Worm (Caenorhabditis elegans) whole organism, L4 larva: ENCODE data around the gene R04E5.8.
A peak's percentile ranks its signal among the peaks of the same experiment; 100 is the strongest.

ENCODE experiments used
- D1046.2 ChIP-seq: fragments of 200-800 bp; sonication (Bioruptor generic); IDR thresholded peaks from 2 replicates; pipeline ENCODE4 v1.3.6; 2022; ENCODE audit warnings: missing genetic modification characterization, missing compliant biosample characterization
- F10B5.3 ChIP-seq: sonication (generic microtip); optimal IDR thresholded peaks from 2 replicates; lab custom pipeline; 2016; ENCODE audit warnings: mild to moderate bottlenecking, missing genetic modification characterization, missing compliant biosample characterization
- F26F4.8 ChIP-seq: fragments of 200-800 bp; sonication (Bioruptor generic); conservative IDR thresholded peaks from 2 replicates; pipeline ENCODE4 v1.3.6; 2022; ENCODE audit warnings: missing genetic modification characterization, missing compliant biosample characterization
- F49E8.2 ChIP-seq: sonication (generic microtip); optimal IDR thresholded peaks from 2 replicates; lab custom pipeline; 2016; ENCODE audit warnings: missing compliant biosample characterization, mild to moderate bottlenecking, missing genetic modification characterization, borderline replicate concordance
- R02D3.7 ChIP-seq: fragments of 150-350 bp; sonication (generic microtip); optimal IDR thresholded peaks from 3 replicates; lab custom pipeline; 2014; ENCODE audit warnings: missing biosample characterization, missing genetic modification characterization
- Y48G9A.11 ChIP-seq: fragments of 200-800 bp; sonication (Bioruptor generic); IDR thresholded peaks from 2 replicates; pipeline ENCODE4 v1.3.6; 2022; ENCODE audit warnings: missing genetic modification reagents, missing genetic modification characterization, missing compliant biosample characterization
- Y5F2A.4 ChIP-seq: fragments of 200-800 bp; sonication (Bioruptor generic); optimal IDR thresholded peaks from 2 replicates; lab custom pipeline; 2018; ENCODE audit warnings: mild to moderate bottlenecking, missing genetic modification characterization, missing compliant biosample characterization
- ZK337.2 ChIP-seq: fragments of 200-800 bp; sonication (Bioruptor generic); IDR thresholded peaks from 2 replicates; pipeline ENCODE4 v1.3.6; 2022; ENCODE audit warnings: missing genetic modification reagents, missing genetic modification characterization, missing compliant biosample characterization
- aha-1 ChIP-seq: fragments of 150-350 bp; peaks from one replicate; lab custom pipeline; 2014; ENCODE audit warnings: missing biosample characterization, missing genetic modification characterization
- ama-1 ChIP-seq: fragments of 150-350 bp; optimal IDR thresholded peaks from 2 replicates; lab custom pipeline; 2014; ENCODE audit warnings: inconsistent platforms, mixed read lengths
- ceh-20 ChIP-seq: fragments of 200-800 bp; sonication (Bioruptor generic); IDR thresholded peaks from 2 replicates; pipeline ENCODE4 v1.3.6; 2022; ENCODE audit warnings: missing genetic modification reagents, missing genetic modification characterization, missing compliant biosample characterization
- ceh-28 ChIP-seq: fragments of 150-350 bp; optimal IDR thresholded peaks from 2 replicates; lab custom pipeline; 2014; ENCODE audit warnings: missing biosample characterization, missing genetic modification reagents, missing genetic modification characterization
- ceh-32 ChIP-seq: sonication (generic microtip); optimal IDR thresholded peaks from 2 replicates; lab custom pipeline; 2016; ENCODE audit warnings: mild to moderate bottlenecking, missing genetic modification characterization, missing compliant biosample characterization; ENCODE audit not compliant: poor library complexity
- ceh-62 ChIP-seq: sonication (generic microtip); optimal IDR thresholded peaks from 2 replicates; lab custom pipeline; 2017; ENCODE audit warnings: missing biosample characterization, missing genetic modification characterization
- ceh-82 ChIP-seq: sonication (generic microtip); optimal IDR thresholded peaks from 2 replicates; lab custom pipeline; 2017; ENCODE audit warnings: missing biosample characterization, missing genetic modification characterization
- daf-12 ChIP-seq: fragments of 150-350 bp; optimal IDR thresholded peaks from 2 replicates; lab custom pipeline; 2014; ENCODE audit warnings: missing biosample characterization, missing genetic modification reagents, missing genetic modification characterization
- daf-16 ChIP-seq, 3 experiments: sonication (generic microtip); optimal IDR thresholded peaks; 2 replicates each; lab custom pipeline; 2016 to 2017; ENCODE audit warnings: missing genetic modification characterization in 3 of 3, missing genetic modification reagents in 3 of 3, mild to moderate bottlenecking in 2 of 3, missing compliant biosample characterization in 2 of 3, missing biosample characterization in 1 of 3, moderate library complexity in 1 of 3
- dmd-8 ChIP-seq: fragments of 200-800 bp; sonication (Bioruptor generic); IDR thresholded peaks from 2 replicates; pipeline ENCODE4 v1.3.6; 2022; ENCODE audit warnings: missing genetic modification characterization, missing compliant biosample characterization
- dve-1 ChIP-seq: sonication (generic microtip); optimal IDR thresholded peaks from 2 replicates; lab custom pipeline; 2017; ENCODE audit warnings: antibody characterized with exemption, mild to moderate bottlenecking, missing genetic modification characterization, missing compliant biosample characterization; ENCODE audit not compliant: insufficient read depth
- fkh-10 ChIP-seq: fragments of 150-350 bp; optimal IDR thresholded peaks from 2 replicates; lab custom pipeline; 2014; ENCODE audit warnings: missing biosample characterization, missing genetic modification reagents, missing genetic modification characterization
- fos-1 ChIP-seq: fragments of 150-350 bp; optimal IDR thresholded peaks from 2 replicates; lab custom pipeline; 2014; ENCODE audit warnings: missing biosample characterization, missing genetic modification characterization
- hlh-11 ChIP-seq: fragments of 200-800 bp; sonication (Bioruptor generic); optimal IDR thresholded peaks from 2 replicates; lab custom pipeline; 2018; ENCODE audit warnings: mild to moderate bottlenecking, missing genetic modification characterization, missing compliant biosample characterization
- lin-29 ChIP-seq: fragments of 200-800 bp; sonication (Bioruptor generic); IDR thresholded peaks from 2 replicates; pipeline ENCODE4 v1.3.6; 2022; ENCODE audit warnings: missing genetic modification reagents, missing genetic modification characterization, missing compliant biosample characterization
- lin-38 ChIP-seq: fragments of 200-800 bp; sonication (Bioruptor generic); IDR thresholded peaks from 2 replicates; pipeline ENCODE4 v1.3.6; 2022; ENCODE audit warnings: missing genetic modification reagents, missing genetic modification characterization, missing compliant biosample characterization
- lin-39 ChIP-seq: fragments of 150-350 bp; optimal IDR thresholded peaks from 2 replicates; lab custom pipeline; 2014; ENCODE audit warnings: missing biosample characterization, missing genetic modification reagents, missing genetic modification characterization
- mdl-1 ChIP-seq, 2 experiments: fragments of 150-350 bp in 1 of 2; sonication (generic microtip) in 1 of 2; optimal IDR thresholded peaks; 2 replicates each; lab custom pipeline; 2014 to 2017; ENCODE audit warnings: missing biosample characterization in 2 of 2, missing genetic modification characterization in 2 of 2
- mep-1 ChIP-seq: fragments of 150-350 bp; sonication (generic microtip); optimal IDR thresholded peaks from 3 replicates; lab custom pipeline; 2014; ENCODE audit warnings: missing biosample characterization, missing genetic modification characterization
- mxl-2 ChIP-seq: fragments of 200-800 bp; sonication (Bioruptor generic); conservative IDR thresholded peaks from 2 replicates; pipeline ENCODE4 v1.3.6; 2022; ENCODE audit warnings: missing genetic modification reagents, missing genetic modification characterization, missing compliant biosample characterization
- nhr-10 ChIP-seq: fragments of 150-350 bp; optimal IDR thresholded peaks from 2 replicates; lab custom pipeline; 2014; ENCODE audit warnings: missing biosample characterization, missing genetic modification characterization
- nhr-102 ChIP-seq: sonication (generic microtip); optimal IDR thresholded peaks from 2 replicates; lab custom pipeline; 2016; ENCODE audit warnings: mild to moderate bottlenecking, missing genetic modification characterization, moderate library complexity, missing compliant biosample characterization
- nhr-11 ChIP-seq: fragments of 150-350 bp; optimal IDR thresholded peaks from 2 replicates; lab custom pipeline; 2014; ENCODE audit warnings: missing biosample characterization, missing genetic modification characterization
- nhr-111 ChIP-seq: fragments of 200-800 bp; sonication (Bioruptor generic); optimal IDR thresholded peaks from 2 replicates; lab custom pipeline; 2018; ENCODE audit warnings: mild to moderate bottlenecking, missing genetic modification characterization, missing compliant biosample characterization
- nhr-25 ChIP-seq: sonication (generic microtip); optimal IDR thresholded peaks from 2 replicates; lab custom pipeline; 2017; ENCODE audit warnings: missing genetic modification characterization, mild to moderate bottlenecking, missing compliant biosample characterization, antibody characterized with exemption, moderate library complexity, borderline replicate concordance; ENCODE audit not compliant: insufficient read depth
- nhr-42 ChIP-seq: fragments of 200-800 bp; sonication (Bioruptor generic); IDR thresholded peaks from 2 replicates; pipeline ENCODE4 v1.3.6; 2022; ENCODE audit warnings: missing genetic modification characterization, missing compliant biosample characterization
- nhr-48 ChIP-seq: sonication (generic microtip); optimal IDR thresholded peaks from 2 replicates; lab custom pipeline; 2016; ENCODE audit warnings: mild to moderate bottlenecking, missing genetic modification characterization, missing compliant biosample characterization
- php-3 ChIP-seq: fragments of 200-800 bp; sonication (Bioruptor generic); IDR thresholded peaks from 2 replicates; pipeline ENCODE4 v1.3.6; 2022; ENCODE audit warnings: missing genetic modification reagents, missing genetic modification characterization, missing compliant biosample characterization
- rbr-2 ChIP-seq: sonication (generic microtip); optimal IDR thresholded peaks from 2 replicates; lab custom pipeline; 2016; ENCODE audit warnings: missing genotype, missing genetic modification characterization, missing compliant biosample characterization
- saeg-2 ChIP-seq: fragments of 200-800 bp; sonication (Bioruptor generic); IDR thresholded peaks from 2 replicates; pipeline ENCODE4 v1.3.6; 2022; ENCODE audit warnings: missing genetic modification reagents, missing genetic modification characterization, missing compliant biosample characterization
- sdz-12 ChIP-seq: fragments of 200-800 bp; sonication (Bioruptor generic); optimal IDR thresholded peaks from 2 replicates; lab custom pipeline; 2018; ENCODE audit warnings: mild to moderate bottlenecking, missing genetic modification characterization, missing compliant biosample characterization
- set-16 ChIP-seq: fragments of 200-800 bp; sonication (Bioruptor generic); IDR thresholded peaks from 2 replicates; pipeline ENCODE4 v1.3.6; 2022; ENCODE audit warnings: missing genetic modification reagents, missing genetic modification characterization, missing compliant biosample characterization
- skn-1 ChIP-seq: fragments of 150-350 bp; optimal IDR thresholded peaks from 2 replicates; lab custom pipeline; 2014; ENCODE audit warnings: missing biosample characterization, missing genetic modification characterization
- snpc-4 ChIP-seq: fragments of 150-350 bp; optimal IDR thresholded peaks from 2 replicates; lab custom pipeline; 2014; ENCODE audit warnings: missing biosample characterization, missing genetic modification characterization
- spr-1 ChIP-seq: sonication (generic microtip); optimal IDR thresholded peaks from 2 replicates; lab custom pipeline; 2016; ENCODE audit warnings: mild to moderate bottlenecking, missing genetic modification characterization, missing compliant biosample characterization
- unc-130 ChIP-seq: sonication (generic microtip); optimal IDR thresholded peaks from 2 replicates; lab custom pipeline; 2016; ENCODE audit warnings: missing genetic modification reagents, missing genetic modification characterization, missing compliant biosample characterization
- unc-39 ChIP-seq: sonication (generic microtip); optimal IDR thresholded peaks from 2 replicates; lab custom pipeline; 2017; ENCODE audit warnings: missing biosample characterization, missing genetic modification characterization
- vab-7 ChIP-seq: fragments of 200-800 bp; sonication (Bioruptor generic); IDR thresholded peaks from 2 replicates; pipeline ENCODE4 v1.3.6; 2022; ENCODE audit warnings: missing genetic modification reagents, missing genetic modification characterization, missing compliant biosample characterization
- zfp-2 ChIP-seq: sonication (generic microtip); optimal IDR thresholded peaks from 2 replicates; lab custom pipeline; 2016; ENCODE audit warnings: mild to moderate bottlenecking, missing genetic modification characterization, missing compliant biosample characterization
- zfp-3 ChIP-seq: fragments of 200-800 bp; sonication (Bioruptor generic); conservative IDR thresholded peaks from 2 replicates; pipeline ENCODE4 v1.3.6; 2022; ENCODE audit warnings: missing genetic modification reagents, missing genetic modification characterization, missing compliant biosample characterization
- ztf-7 ChIP-seq: fragments of 150-350 bp; optimal IDR thresholded peaks from 2 replicates; lab custom pipeline; 2014; ENCODE audit warnings: missing biosample characterization, missing genetic modification characterization

R04E5.8 gene

DNA sequence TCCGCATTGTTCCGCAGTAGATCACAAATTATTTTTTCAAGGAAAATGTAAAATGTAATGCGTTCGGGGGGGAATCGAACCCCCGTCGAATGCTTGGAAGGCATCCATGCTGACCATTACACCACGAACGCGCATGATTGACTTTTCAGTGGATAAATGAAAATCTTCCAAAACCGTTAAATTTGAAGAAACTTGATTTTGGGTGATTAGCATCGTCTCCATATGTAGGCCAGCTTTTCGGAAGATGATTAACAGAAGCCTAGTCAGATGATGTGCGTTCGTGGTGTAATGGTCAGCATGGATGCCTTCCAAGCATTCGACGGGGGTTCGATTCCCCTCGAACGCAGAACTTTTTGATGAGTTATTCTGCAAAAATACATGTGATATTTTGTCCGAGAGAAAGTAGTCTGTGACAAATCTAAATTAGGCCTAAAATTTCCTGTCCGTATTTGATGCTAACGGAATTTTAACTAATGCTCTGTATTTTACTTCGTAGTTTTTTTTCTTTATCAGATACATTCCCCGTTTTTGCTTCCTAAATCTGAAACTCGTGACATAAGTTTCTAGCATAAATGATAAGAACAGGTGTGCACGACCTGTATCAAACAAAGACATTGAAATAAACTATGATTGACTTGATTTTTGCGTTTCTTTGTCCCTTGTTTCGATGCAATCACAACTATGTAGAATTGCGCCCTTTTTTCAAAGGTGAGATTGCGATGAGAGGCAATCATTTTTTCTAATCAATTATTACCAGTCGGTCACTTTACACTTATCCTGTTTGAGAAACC lies 40.7 kb upstream of the R04E5.8 start, which contains the start of gene C28G1.10 (continued):
- no peak for TF ChIP-seq ceh-20 (GFP tag; lab: Robert Waterston, UW)
- TF ChIP-seq snpc-4, result no peak
- TF ChIP-seq php-3, result peak; percentile 27
- no peak for TF ChIP-seq ceh-82
- no peak for TF ChIP-seq daf-16 (GFP tag; optimal IDR thresholded peaks at IDR 0.05; lab: Kevin White, UChicago)
- TF ChIP-seq daf-16 (tag; optimal IDR thresholded peaks at IDR 0.05; lab: Kevin White, UChicago), result no peak
- TF ChIP-seq unc-130 (GFP tag; lab: Kevin White, UChicago), result no peak
- no peak for TF ChIP-seq unc-39
- no peak for TF ChIP-seq lin-39 (tag; lab: Kevin White, UChicago)
- TF ChIP-seq set-16 (GFP tag; lab: Robert Waterston, UW), result no peak
- no peak for TF ChIP-seq spr-1 (tag; lab: Kevin White, UChicago)
- peak; percentile 31 for TF ChIP-seq Y5F2A.4 (GFP tag; lab: Kevin White, UChicago)
- TF ChIP-seq nhr-11 (tag; lab: Kevin White, UChicago), result no peak
- no peak for TF ChIP-seq aha-1
- TF ChIP-seq nhr-48 (tag; lab: Kevin White, UChicago), result peak; percentile 48
- TF ChIP-seq ceh-32 (tag; lab: Kevin White, UChicago), result no peak
- TF ChIP-seq F10B5.3 (tag; lab: Kevin White, UChicago), result no peak
- TF ChIP-seq saeg-2 (GFP tag; lab: Robert Waterston, UW), result peak; percentile 42; the same call in 1 of the 2 replicates
- no peak for TF ChIP-seq fos-1 (tag; lab: Kevin White, UChicago)
- peak; percentile 63 for TF ChIP-seq lin-38 (GFP tag; lab: Robert Waterston, UW)
- no peak for TF ChIP-seq mep-1 (tag; lab: Kevin White, UChicago)
- TF ChIP-seq D1046.2, result peak; percentile 63; the same call in 1 of the 2 replicates
- no peak for TF ChIP-seq ceh-62 (tag; lab: Kevin White, UChicago)
- no peak for TF ChIP-seq ceh-28 (tag; lab: Kevin White, UChicago)
- no peak for TF ChIP-seq ztf-7
- no peak for TF ChIP-seq rbr-2
- TF ChIP-seq sdz-12 (GFP tag; lab: Kevin White, UChicago), result no peak
- TF ChIP-seq R02D3.7 (tag; lab: Kevin White, UChicago), result no peak
- no peak for TF ChIP-seq skn-1 (tag; lab: Kevin White, UChicago)
- TF ChIP-seq nhr-10 (tag; lab: Kevin White, UChicago), result no peak
- no peak for TF ChIP-seq fkh-10 (GFP tag; lab: Kevin White, UChicago)
- peak; percentile 61 for TF ChIP-seq ZK337.2
- TF ChIP-seq vab-7 (GFP tag; lab: Robert Waterston, UW), result peak; percentile 66
- no peak for TF ChIP-seq nhr-111 (GFP tag; lab: Kevin White, UChicago)
- 0 out of 2 replicates have a peak, but pooled peaks have one; percentile 12 for TF ChIP-seq zfp-3 (GFP tag; lab: Robert Waterston, UW)
- TF ChIP-seq daf-12 (tag; lab: Kevin White, UChicago), result no peak
- TF ChIP-seq lin-29 (GFP tag; lab: Robert Waterston, UW), result peak; percentile 22; the same call in 1 of the 2 replicates
- TF ChIP-seq hlh-11 (tag; lab: Kevin White, UChicago), result no peak
- TF ChIP-seq F26F4.8 (GFP tag; lab: Robert Waterston, UW), result peak; percentile 67; the same call in 1 of the 2 replicates
- peak; percentile 62 for TF ChIP-seq dve-1 (tag; lab: Kevin White, UChicago)
- no peak for TF ChIP-seq zfp-2 (tag; lab: Kevin White, UChicago)
- no peak for TF ChIP-seq nhr-102 (tag; lab: Kevin White, UChicago)
- 0 out of 2 replicates have a peak, but pooled peaks have one; percentile 46 for TF ChIP-seq nhr-42 (GFP tag; lab: Robert Waterston, UW)
- TF ChIP-seq nhr-25, result no peak
- no peak for TF ChIP-seq mdl-1 (tag; optimal IDR thresholded peaks at IDR 0.05; lab: Kevin White, UChicago)
- no peak for TF ChIP-seq ama-1 (lab: Kevin White, UChicago)
- peak; percentile 40; the same call in 1 of the 2 replicates for TF ChIP-seq mxl-2 (GFP tag; lab: Robert Waterston, UW)
- no peak for TF ChIP-seq Y48G9A.11 (GFP tag; lab: Robert Waterston, UW)
- TF ChIP-seq dmd-8, result peak; percentile 86; the same call in 1 of the 2 replicates
- TF ChIP-seq F49E8.2 (tag; lab: Kevin White, UChicago), result peak; percentile 11
